Worm (Caenorhabditis elegans): Measurements from ENCODE around the gene mec-4.

Gene mec-4

DNA sequence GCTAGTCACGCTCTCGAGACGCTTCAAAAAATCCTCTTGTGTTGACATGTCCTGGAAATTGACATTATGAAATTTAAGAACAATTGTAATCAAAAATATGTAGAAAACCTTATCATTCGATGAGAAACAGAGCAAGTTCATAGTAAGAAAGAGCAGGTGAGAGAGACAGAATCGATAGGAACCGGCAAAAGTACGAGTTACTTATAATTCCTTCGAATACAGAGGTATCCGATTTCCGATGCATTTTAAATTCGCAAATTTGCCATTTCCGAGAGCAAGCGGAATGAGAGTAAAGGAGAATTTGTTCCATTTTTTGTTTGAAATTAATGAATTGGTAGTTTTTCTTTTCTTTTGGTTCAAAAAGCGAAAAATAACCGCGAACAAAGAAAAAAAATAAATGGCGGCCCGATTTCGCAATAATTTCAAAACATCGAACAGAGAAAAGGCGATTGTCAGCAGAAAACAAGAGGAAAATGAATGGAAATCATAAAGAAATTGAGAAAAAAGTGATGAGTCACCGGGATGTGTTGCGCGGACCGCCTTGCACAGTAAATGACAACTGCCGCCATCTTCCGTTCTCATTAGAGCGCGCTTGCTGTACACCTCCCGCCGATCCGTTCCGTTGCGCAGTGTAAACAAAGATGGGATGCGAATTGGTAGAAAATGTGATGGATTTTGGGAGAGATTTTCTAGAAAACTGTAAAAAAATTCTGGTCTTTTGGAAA is 6.9 kb upstream of the mec-4 start, which contains the start of gene cas-1:
cas-1 (minus strand) TSS at position 51 of the 725 bp plus-strand sequence.
- TF ChIP-seq madf-5 (GFP tag; IDR thresholded peaks at IDR 0.05): no peak
- TF ChIP-seq nhr-11 (tag; optimal IDR thresholded peaks at IDR 0.05): no peak
- no peak for TF ChIP-seq lin-15B (tag; optimal IDR thresholded peaks at IDR 0.05)
- peak; percentile 34; the same call in 1 of the 2 replicates for TF ChIP-seq hmg-1.1 (GFP tag; IDR thresholded peaks at IDR 0.05)
- no peak for TF ChIP-seq mdt-29 (GFP tag; IDR thresholded peaks at IDR 0.05)
- TF ChIP-seq lir-3 (tag; optimal IDR thresholded peaks at IDR 0.05): no peak
- peak; percentile 50 for TF ChIP-seq mep-1 (tag; optimal IDR thresholded peaks at IDR 0.05)
- TF ChIP-seq rbr-2 (tag; optimal IDR thresholded peaks at IDR 0.05): peak; percentile 44
- peak in 1 of 2 experiments; percentile 41 for TF ChIP-seq lsy-2 (tag; optimal IDR thresholded peaks at IDR 0.05)
- peak; percentile 73 for TF ChIP-seq aha-1 (tag)
- no peak for TF ChIP-seq saeg-2 (GFP tag; IDR thresholded peaks at IDR 0.05)
- no peak for TF ChIP-seq nhr-76 (tag; optimal IDR thresholded peaks at IDR 0.05)
- peak; percentile 35 for TF ChIP-seq hlh-11 (tag; optimal IDR thresholded peaks at IDR 0.05)
- TF ChIP-seq Y75B8A.6 (GFP tag; IDR thresholded peaks at IDR 0.05): no peak
- peak in 1 of 2 experiments; percentile 57 for TF ChIP-seq mdl-1 (tag; optimal IDR thresholded peaks at IDR 0.05)
- TF ChIP-seq D1046.2 (GFP tag; IDR thresholded peaks at IDR 0.05): no peak
- TF ChIP-seq tag-97 (GFP tag; IDR thresholded peaks at IDR 0.05): no peak
- TF ChIP-seq pha-4 (GFP tag; IDR thresholded peaks at IDR 0.05): no peak
- TF ChIP-seq pha-4 (tag; optimal IDR thresholded peaks at IDR 0.05): peak; percentile 13
- TF ChIP-seq aly-2 (tag; optimal IDR thresholded peaks at IDR 0.05): no peak
- peak; percentile 83 for TF ChIP-seq lin-38 (GFP tag; IDR thresholded peaks at IDR 0.05)
- no peak for TF ChIP-seq nhr-28 (tag; optimal IDR thresholded peaks at IDR 0.05)
- no peak for TF ChIP-seq skn-1 (tag; optimal IDR thresholded peaks at IDR 0.05)
- TF ChIP-seq spr-3 (GFP tag; optimal IDR thresholded peaks at IDR 0.05): no peak
- no peak for TF ChIP-seq ZK546.5 (tag; optimal IDR thresholded peaks at IDR 0.05)
- no peak for TF ChIP-seq unc-62 (GFP tag; optimal IDR thresholded peaks at IDR 0.05 in 1 of 2)
- no peak for TF ChIP-seq unc-62 (tag; optimal IDR thresholded peaks at IDR 0.05)
- no peak for TF ChIP-seq ama-1 (optimal IDR thresholded peaks at IDR 0.05)
- peak; percentile 30 for TF ChIP-seq nhr-6 (tag; optimal IDR thresholded peaks at IDR 0.05)
- no peak for TF ChIP-seq nhr-48 (tag; optimal IDR thresholded peaks at IDR 0.05)
- TF ChIP-seq nhr-25 (tag; optimal IDR thresholded peaks at IDR 0.05; ENCODE audit: borderline replicate concordance, insufficient read depth): no peak
- TF ChIP-seq zag-1 (tag; optimal IDR thresholded peaks at IDR 0.05): no peak
- TF ChIP-seq daf-8 (GFP tag; IDR thresholded peaks at IDR 0.05): no peak
- TF ChIP-seq dmd-6 (GFP tag; IDR thresholded peaks at IDR 0.05): 0 out of 2 replicates have a peak, but pooled peaks have one; percentile 11
- no peak for TF ChIP-seq F49E8.2 (tag; optimal IDR thresholded peaks at IDR 0.05; ENCODE audit: borderline replicate concordance)
- TF ChIP-seq nhr-237 (tag; optimal IDR thresholded peaks at IDR 0.05): no peak
- TF ChIP-seq dpl-1 (GFP tag; optimal IDR thresholded peaks at IDR 0.05): peak; percentile 45
- peak; percentile 74 for TF ChIP-seq mes-2 (tag; optimal IDR thresholded peaks at IDR 0.05; ENCODE audit: poor library complexity, severe bottlenecking)
- TF ChIP-seq tra-1 (GFP tag; IDR thresholded peaks at IDR 0.05): no peak
- no peak for TF ChIP-seq egl-43 (GFP tag; IDR thresholded peaks at IDR 0.05)
- TF ChIP-seq R02D3.7 (tag; optimal IDR thresholded peaks at IDR 0.05): no peak
- TF ChIP-seq nhr-41 (GFP tag; IDR thresholded peaks at IDR 0.05): no peak
- TF ChIP-seq hlh-30 (tag; optimal IDR thresholded peaks at IDR 0.05; ENCODE audit: insufficient read depth): peak; percentile 56
- TF ChIP-seq lin-13 (GFP tag; optimal IDR thresholded peaks at IDR 0.05): no peak

All from whole organism, L4 larva.